Worm (Caenorhabditis elegans) whole organism, L3 larva: ENCODE data around the gene Y42H9AR.1.

ENCODE experiments used
- R02D3.7 ChIP-seq: fragments of 150-350 bp; optimal IDR thresholded peaks from 2 replicates; lab custom pipeline; 2014; ENCODE audit warnings: missing biosample characterization, missing genetic modification characterization
- ZK546.5 ChIP-seq: sonication (generic microtip); optimal IDR thresholded peaks from 2 replicates; lab custom pipeline; 2017; ENCODE audit warnings: missing biosample characterization, missing genetic modification characterization
- aly-2 ChIP-seq: fragments of 150-350 bp; optimal IDR thresholded peaks from 2 replicates; lab custom pipeline; 2014; ENCODE audit warnings: missing biosample characterization, missing genetic modification characterization
- ama-1 ChIP-seq: fragments of 150-350 bp; optimal IDR thresholded peaks from 2 replicates; lab custom pipeline; 2018
- ceh-16 ChIP-seq: sonication (generic microtip); optimal IDR thresholded peaks from 2 replicates; lab custom pipeline; 2017; ENCODE audit warnings: missing biosample characterization, missing genetic modification characterization
- ceh-28 ChIP-seq: fragments of 150-350 bp; optimal IDR thresholded peaks from 2 replicates; lab custom pipeline; 2014; ENCODE audit warnings: missing biosample characterization, missing genetic modification reagents, missing genetic modification characterization
- ceh-9 ChIP-seq: sonication (generic microtip); optimal IDR thresholded peaks from 2 replicates; lab custom pipeline; 2018; ENCODE audit warnings: missing biosample characterization, missing genetic modification characterization
- daf-12 ChIP-seq: fragments of 150-350 bp; optimal IDR thresholded peaks from 2 replicates; lab custom pipeline; 2014; ENCODE audit warnings: missing biosample characterization, missing genetic modification reagents, missing genetic modification characterization
- egl-27 ChIP-seq: sonication (generic microtip); optimal IDR thresholded peaks from 4 replicates; lab custom pipeline; 2017; ENCODE audit warnings: missing biosample characterization, missing genetic modification reagents, missing genetic modification characterization
- egl-5 ChIP-seq: fragments of 150-350 bp; optimal IDR thresholded peaks from 2 replicates; lab custom pipeline; 2017; ENCODE audit warnings: missing biosample characterization, missing genetic modification reagents, missing genetic modification characterization, inconsistent platforms
- elt-2 ChIP-seq: sonication (generic microtip); optimal IDR thresholded peaks from 2 replicates; lab custom pipeline; 2016; ENCODE audit warnings: missing genetic modification reagents, mild to moderate bottlenecking, missing genetic modification characterization, missing compliant biosample characterization
- eor-1 ChIP-seq, 2 experiments: fragments of 150-350 bp; optimal IDR thresholded peaks; 2 replicates each; lab custom pipeline; 2014 to 2018; ENCODE audit warnings: missing biosample characterization in 2 of 2, missing genetic modification characterization in 2 of 2
- fkh-10 ChIP-seq: sonication (generic microtip); optimal IDR thresholded peaks from 2 replicates; lab custom pipeline; 2017; ENCODE audit warnings: missing biosample characterization, missing genetic modification reagents, missing genetic modification characterization
- fos-1 ChIP-seq: fragments of 150-350 bp; optimal IDR thresholded peaks from 2 replicates; lab custom pipeline; 2014; ENCODE audit warnings: missing biosample characterization, missing genetic modification characterization
- hmg-11 ChIP-seq: sonication (generic microtip); optimal IDR thresholded peaks from 2 replicates; lab custom pipeline; 2016; ENCODE audit warnings: missing genetic modification characterization, missing compliant biosample characterization
- jun-1 ChIP-seq: fragments of 150-350 bp; optimal IDR thresholded peaks from 2 replicates; lab custom pipeline; 2014; ENCODE audit warnings: missing biosample characterization, missing genetic modification reagents, missing genetic modification characterization
- lin-15B ChIP-seq: fragments of 150-350 bp; optimal IDR thresholded peaks from 2 replicates; lab custom pipeline; 2014; ENCODE audit warnings: missing biosample characterization, missing genetic modification characterization
- lin-39 ChIP-seq: fragments of 150-350 bp; optimal IDR thresholded peaks from 2 replicates; lab custom pipeline; 2018; ENCODE audit warnings: missing biosample characterization, missing genetic modification reagents, missing genetic modification characterization
- lsy-12 ChIP-seq: sonication (generic microtip); optimal IDR thresholded peaks from 2 replicates; lab custom pipeline; 2016; ENCODE audit warnings: mild to moderate bottlenecking, missing genetic modification characterization, missing compliant biosample characterization
- mdl-1 ChIP-seq: fragments of 150-350 bp; optimal IDR thresholded peaks from 2 replicates; lab custom pipeline; 2014; ENCODE audit warnings: missing biosample characterization, missing genetic modification characterization
- mml-1 ChIP-seq: fragments of 150-350 bp; sonication (generic microtip); optimal IDR thresholded peaks from 3 replicates; lab custom pipeline; 2014; ENCODE audit warnings: missing biosample characterization, missing genetic modification characterization
- nhr-23 ChIP-seq: fragments of 150-350 bp; optimal IDR thresholded peaks from 2 replicates; lab custom pipeline; 2014; ENCODE audit warnings: missing biosample characterization, missing genetic modification reagents, missing genetic modification characterization
- nhr-237 ChIP-seq: fragments of 150-350 bp; optimal IDR thresholded peaks from 2 replicates; lab custom pipeline; 2014; ENCODE audit warnings: missing biosample characterization, missing genetic modification characterization
- nhr-25 ChIP-seq: sonication (generic microtip); optimal IDR thresholded peaks from 2 replicates; lab custom pipeline; 2017; ENCODE audit warnings: missing biosample characterization, missing genetic modification characterization
- nhr-28 ChIP-seq: fragments of 150-350 bp; optimal IDR thresholded peaks from 2 replicates; lab custom pipeline; 2014; ENCODE audit warnings: missing biosample characterization, missing genetic modification characterization
- nhr-43 ChIP-seq: sonication (generic microtip); optimal IDR thresholded peaks from 2 replicates; lab custom pipeline; 2016; ENCODE audit warnings: mild to moderate bottlenecking, missing genetic modification characterization, missing compliant biosample characterization; ENCODE audit not compliant: poor library complexity, severe bottlenecking
- nhr-67 ChIP-seq: fragments of 150-350 bp; optimal IDR thresholded peaks from 2 replicates; lab custom pipeline; 2014; ENCODE audit warnings: missing biosample characterization, missing genetic modification characterization
- nhr-76 ChIP-seq: fragments of 150-350 bp; sonication (generic microtip); optimal IDR thresholded peaks from 5 replicates; lab custom pipeline; 2014; ENCODE audit warnings: missing biosample characterization, missing genetic modification characterization
- nhr-77 ChIP-seq: fragments of 150-350 bp; optimal IDR thresholded peaks from 2 replicates; lab custom pipeline; 2014; ENCODE audit warnings: missing biosample characterization, missing genetic modification characterization
- pha-4 ChIP-seq: fragments of 150-350 bp; optimal IDR thresholded peaks from 2 replicates; lab custom pipeline; 2014; ENCODE audit warnings: missing biosample characterization, missing genetic modification reagents, missing genetic modification characterization
- pqm-1 ChIP-seq: fragments of 150-350 bp; optimal IDR thresholded peaks from 2 replicates; lab custom pipeline; 2017; ENCODE audit warnings: missing biosample characterization, missing genetic modification characterization, inconsistent platforms
- sea-2 ChIP-seq: fragments of 150-350 bp; sonication (generic microtip); optimal IDR thresholded peaks from 4 replicates; lab custom pipeline; 2014; ENCODE audit warnings: missing biosample characterization, missing genetic modification reagents, missing genetic modification characterization
- skn-1 ChIP-seq: fragments of 150-350 bp; optimal IDR thresholded peaks from 2 replicates; lab custom pipeline; 2014; ENCODE audit warnings: missing biosample characterization, missing genetic modification characterization
- snpc-4 ChIP-seq: fragments of 150-350 bp; optimal IDR thresholded peaks from 2 replicates; lab custom pipeline; 2014; ENCODE audit warnings: missing biosample characterization, missing genetic modification characterization
- tbx-2 ChIP-seq: sonication (generic microtip); optimal IDR thresholded peaks from 2 replicates; lab custom pipeline; 2016; ENCODE audit warnings: mild to moderate bottlenecking, missing genetic modification characterization, missing compliant biosample characterization
- unc-39 ChIP-seq: sonication (generic microtip); optimal IDR thresholded peaks from 4 replicates; lab custom pipeline; 2017; ENCODE audit warnings: missing biosample characterization, missing genetic modification characterization
- unc-62 ChIP-seq: fragments of 150-350 bp; sonication (generic microtip); optimal IDR thresholded peaks from 4 replicates; lab custom pipeline; 2014; ENCODE audit warnings: missing biosample characterization, missing genetic modification reagents, missing genetic modification characterization
- zag-1 ChIP-seq: fragments of 150-350 bp; optimal IDR thresholded peaks from 2 replicates; lab custom pipeline; 2014; ENCODE audit warnings: missing biosample characterization, missing genetic modification characterization
- ztf-11 ChIP-seq: fragments of 150-350 bp; optimal IDR thresholded peaks from 2 replicates; lab custom pipeline; 2014; ENCODE audit warnings: missing biosample characterization, missing genetic modification characterization
- ztf-4 ChIP-seq: fragments of 150-350 bp; optimal IDR thresholded peaks from 2 replicates; lab custom pipeline; 2014; ENCODE audit warnings: missing biosample characterization, missing genetic modification characterization

Y42H9AR.1 gene

DNA sequence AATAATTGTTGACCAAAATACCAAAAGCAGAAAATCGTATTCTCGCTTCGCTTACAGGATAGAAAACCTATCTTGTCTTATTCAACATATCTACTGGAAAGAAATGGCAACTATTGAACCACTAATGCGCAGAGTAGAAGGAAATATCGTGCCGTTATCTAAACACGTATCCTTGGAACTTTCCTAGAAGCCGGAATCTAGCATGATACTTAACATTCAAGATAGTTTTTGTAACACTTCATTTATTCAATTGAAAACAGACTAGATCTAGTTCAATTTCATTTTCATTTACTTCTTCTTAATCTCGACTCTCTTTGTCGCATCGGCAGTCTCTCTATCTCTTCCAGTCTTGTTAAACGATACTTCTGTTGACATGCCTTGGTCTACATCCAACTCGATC, 41.8 kb downstream of the Y42H9AR.1 start:
- TF ChIP-seq pqm-1 (tag; lab: Kevin White, UChicago) (peak; percentile 16), ceh-9 (no peak)

DNA sequence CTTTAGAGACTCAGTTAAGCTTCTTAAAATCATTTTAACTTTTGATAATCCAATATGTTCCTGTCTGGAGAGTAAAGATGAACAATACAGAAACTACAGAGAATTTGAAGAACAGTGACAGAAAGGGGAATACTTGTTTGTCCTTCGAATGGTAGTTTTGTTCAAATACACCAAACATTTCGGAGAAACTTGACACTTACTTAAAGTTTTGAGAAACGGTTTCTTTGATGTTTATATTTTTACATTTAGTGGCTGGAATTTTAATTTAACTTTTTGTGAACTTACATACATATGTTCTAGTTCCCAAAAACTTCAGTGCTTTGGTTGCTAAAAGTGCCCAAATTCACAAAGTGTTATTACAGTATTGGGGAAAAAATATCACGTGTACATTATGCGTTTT, 44.0 kb downstream of the Y42H9AR.1 start, which contains the start of gene B0218.5:
Gene B0218.5 (minus strand): TSS at position 101 of the 400 bp plus-strand sequence.
- TF ChIP-seq lsy-12, result no peak
- TF ChIP-seq nhr-76 (tag; lab: Kevin White, UChicago), result no peak
- TF ChIP-seq ama-1 (lab: Kevin White, UChicago), result no peak
- no peak for TF ChIP-seq ceh-16 (tag; lab: Kevin White, UChicago)
- TF ChIP-seq hmg-11 (tag; lab: Kevin White, UChicago), result no peak
- TF ChIP-seq snpc-4 (tag; lab: Kevin White, UChicago), result no peak
- no peak for TF ChIP-seq fkh-10 (GFP tag; lab: Kevin White, UChicago)
- TF ChIP-seq daf-12 (tag; lab: Kevin White, UChicago), result no peak
- no peak for TF ChIP-seq ceh-9
- TF ChIP-seq unc-62 (GFP tag; lab: Kevin White, UChicago), result no peak

DNA sequence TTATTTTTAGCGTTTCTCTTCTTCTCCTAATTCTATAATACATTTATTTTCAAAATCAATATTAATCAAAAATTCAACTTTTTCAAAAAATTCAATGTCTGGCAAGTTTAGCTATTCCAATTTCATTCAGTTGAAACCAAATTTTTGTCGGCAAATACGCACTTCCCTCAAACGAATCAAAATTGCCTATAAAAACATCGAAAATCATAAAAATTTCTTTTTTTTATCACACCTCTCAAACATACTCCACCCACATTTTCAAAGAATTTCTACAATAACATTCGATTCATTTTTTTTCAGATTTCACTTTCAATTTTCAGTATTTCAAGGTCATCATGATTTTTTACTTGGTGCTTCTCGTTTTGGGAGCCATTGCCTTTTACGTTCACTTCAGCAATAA, 45.9 kb downstream of the Y42H9AR.1 start, which contains the start of gene faah-1:
Gene faah-1 (plus strand): TSS at position 301 of the 400 bp plus-strand sequence.
- TF ChIP-seq egl-27 (tag; lab: Kevin White, UChicago) (no peak), fkh-10 (GFP tag; lab: Kevin White, UChicago) (no peak), tbx-2 (tag; lab: Kevin White, UChicago) (no peak), nhr-67 (tag; lab: Kevin White, UChicago) (no peak), lin-39 (tag; lab: Kevin White, UChicago) (no peak), R02D3.7 (tag; lab: Kevin White, UChicago) (no peak), pha-4 (tag; lab: Kevin White, UChicago) (no peak), sea-2 (GFP tag; lab: Kevin White, UChicago) (no peak), lsy-12 (no peak), ZK546.5 (tag; lab: Kevin White, UChicago) (no peak), ceh-9 (no peak), eor-1 (tag; optimal IDR thresholded peaks at IDR 0.05; lab: Kevin White, UChicago) (no peak), unc-39 (tag; lab: Kevin White, UChicago) (no peak), mml-1 (tag; lab: Kevin White, UChicago) (no peak), nhr-77 (no peak)
- TF ChIP-seq, all 47 proteins: peak for 0

DNA sequence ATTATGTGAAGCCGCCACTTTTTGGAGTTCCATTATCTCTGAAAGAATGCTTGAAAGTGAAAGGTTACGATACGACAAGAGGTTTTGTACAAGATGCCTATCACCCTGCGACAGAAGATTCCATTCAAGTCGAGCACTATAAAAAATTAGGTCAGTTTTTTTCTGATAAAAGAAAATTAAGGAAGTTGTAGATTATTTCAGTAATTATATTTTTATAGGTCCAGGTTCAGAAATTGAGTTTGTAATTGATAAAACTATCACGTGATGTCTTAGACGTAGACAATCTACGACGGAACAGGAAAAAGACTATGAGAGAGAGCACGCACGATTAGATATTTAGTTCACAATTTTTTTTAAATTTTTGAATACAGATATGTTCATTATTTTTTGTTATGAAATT, 46.8 kb downstream of the Y42H9AR.1 start:
- TF ChIP-seq egl-5 (no peak), ceh-9 (no peak), skn-1 (tag; lab: Kevin White, UChicago) (no peak), nhr-23 (no peak), elt-2 (tag; lab: Kevin White, UChicago) (peak; percentile 59), mdl-1 (no peak), nhr-76 (tag; lab: Kevin White, UChicago) (no peak)

ce11 chrIV:8161774-8162173, 48.6 kb downstream of the Y42H9AR.1 start:
- TF ChIP-seq elt-2 (tag; lab: Kevin White, UChicago) (peak; percentile 66), pqm-1 (tag; lab: Kevin White, UChicago) (peak; percentile 59), mml-1 (tag; lab: Kevin White, UChicago) (no peak)

DNA sequence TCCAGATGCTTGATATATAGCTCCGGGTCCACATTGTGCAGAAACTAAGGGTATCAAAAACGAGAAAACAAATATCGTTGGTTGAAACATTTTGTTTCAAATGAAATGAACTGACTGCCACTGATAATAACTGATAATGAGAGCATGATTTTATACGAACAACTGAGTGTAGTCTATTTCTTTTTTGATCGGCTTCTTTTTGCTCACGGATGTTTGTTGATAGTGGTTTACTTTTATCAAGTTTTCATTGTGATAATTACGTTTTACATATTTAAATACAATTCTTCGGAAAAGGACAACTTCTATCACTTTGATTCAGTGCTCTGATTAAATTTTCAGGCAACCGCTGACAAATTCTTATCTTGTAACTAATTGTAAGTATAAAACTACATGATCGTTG, 50.5 kb downstream of the Y42H9AR.1 start, which contains the start of gene clec-51:
Gene clec-51 (minus strand): TSS at position 114 of the 400 bp plus-strand sequence.
- TF ChIP-seq R02D3.7 (tag; lab: Kevin White, UChicago), result no peak
- TF ChIP-seq ceh-28 (tag; lab: Kevin White, UChicago), result no peak
- TF ChIP-seq ztf-11, result no peak
- no peak for TF ChIP-seq nhr-67 (tag; lab: Kevin White, UChicago)
- TF ChIP-seq daf-12 (tag; lab: Kevin White, UChicago), result no peak
- TF ChIP-seq nhr-25 (tag; lab: Kevin White, UChicago), result no peak
- TF ChIP-seq pqm-1 (tag; lab: Kevin White, UChicago), result peak; percentile 88
- TF ChIP-seq ceh-9, result no peak
- no peak for TF ChIP-seq hmg-11 (tag; lab: Kevin White, UChicago)
- no peak for TF ChIP-seq sea-2 (GFP tag; lab: Kevin White, UChicago)
- TF ChIP-seq ama-1 (lab: Kevin White, UChicago), result no peak
- no peak for TF ChIP-seq nhr-43 (tag; lab: Kevin White, UChicago)
- TF ChIP-seq aly-2 (tag; lab: Kevin White, UChicago), result no peak
- TF ChIP-seq unc-62 (GFP tag; lab: Kevin White, UChicago), result no peak
- peak; percentile 22 for TF ChIP-seq pha-4 (tag; lab: Kevin White, UChicago)
- no peak for TF ChIP-seq mdl-1
- TF ChIP-seq elt-2 (tag; lab: Kevin White, UChicago), result peak; percentile 90
- no peak for TF ChIP-seq mml-1 (tag; lab: Kevin White, UChicago)
- TF ChIP-seq nhr-77, result no peak
- no peak for TF ChIP-seq lin-39 (tag; lab: Kevin White, UChicago)
- TF ChIP-seq fos-1, result no peak
- no peak for TF ChIP-seq egl-5
- TF ChIP-seq ztf-4 (tag; lab: Kevin White, UChicago), result no peak
- TF ChIP-seq lin-15B, result no peak
- TF ChIP-seq jun-1, result peak; percentile 47
- TF ChIP-seq snpc-4 (tag; lab: Kevin White, UChicago), result no peak
- no peak for TF ChIP-seq zag-1 (tag; lab: Kevin White, UChicago)
- TF ChIP-seq nhr-237 (tag; lab: Kevin White, UChicago), result no peak
- no peak for TF ChIP-seq nhr-28
